Worm (Caenorhabditis elegans) whole organism, early embryonic: ENCODE results near the gene srbc-57.

Experiments
- B0310.2 ChIP-seq: sonication (generic microtip); optimal IDR thresholded peaks from 2 replicates; lab custom pipeline; 2016; ENCODE audit warnings: mild to moderate bottlenecking, missing genetic modification characterization, missing compliant biosample characterization
- ama-1 ChIP-seq: fragments of 150-350 bp; optimal IDR thresholded peaks from 2 replicates; lab custom pipeline; 2014
- ceh-36 ChIP-seq: sonication (generic microtip); optimal IDR thresholded peaks from 2 replicates; lab custom pipeline; 2016; ENCODE audit warnings: missing genetic modification characterization, inconsistent platforms, missing compliant biosample characterization
- hmbx-1 ChIP-seq: sonication (generic microtip); optimal IDR thresholded peaks from 2 replicates; lab custom pipeline; 2016; ENCODE audit warnings: mild to moderate bottlenecking, missing genetic modification characterization, missing compliant biosample characterization
- hmg-4 ChIP-seq: fragments of 200-800 bp; sonication (Bioruptor generic); optimal IDR thresholded peaks from 2 replicates; lab custom pipeline; 2018; ENCODE audit warnings: mild to moderate bottlenecking, missing genetic modification characterization, missing compliant biosample characterization
- pes-1 ChIP-seq: fragments of 200-800 bp; sonication (Bioruptor generic); IDR thresholded peaks from 2 replicates; pipeline ENCODE4 v1.3.6; 2022; ENCODE audit warnings: missing genetic modification reagents, missing genetic modification characterization, missing compliant biosample characterization

DNA sequence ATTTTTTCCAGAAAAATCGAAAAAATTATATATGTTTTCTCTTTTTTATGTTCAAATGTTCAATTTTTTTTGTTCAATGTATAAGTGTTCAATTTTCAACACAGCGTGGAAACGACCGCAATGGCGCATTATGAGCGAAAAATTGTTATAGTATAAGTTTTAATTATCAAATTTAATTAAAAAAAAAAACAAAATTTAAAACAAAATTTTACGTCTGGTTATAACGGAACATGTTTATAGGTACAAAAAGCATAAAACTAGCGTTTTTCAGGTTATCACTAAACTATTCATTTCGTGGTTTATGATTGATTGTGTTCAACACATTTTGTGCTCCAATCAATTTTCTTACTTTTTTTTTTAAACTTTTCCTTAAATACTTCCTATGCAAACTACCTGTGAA lies 21.0 kb upstream of the srbc-57 start, which contains the start of gene nhr-106:
- TF ChIP-seq pes-1 = no peak
- no peak for TF ChIP-seq ama-1
- TF ChIP-seq B0310.2 (tag; lab: Kevin White, UChicago) = no peak
- no peak for TF ChIP-seq hmg-4 (GFP tag; lab: Kevin White, UChicago)
- TF ChIP-seq ceh-36 = no peak
- no peak for TF ChIP-seq hmbx-1 (tag; lab: Kevin White, UChicago)
